Worm (Caenorhabditis elegans) whole organism, late embryonic: ENCODE data around the gene rft-1.

Source experiments
- K02D7.2 ChIP-seq: sonication (generic microtip); optimal IDR thresholded peaks from 2 replicates; lab custom pipeline; 2017; ENCODE audit warnings: mild to moderate bottlenecking, missing genetic modification characterization, missing compliant biosample characterization
- T23F11.4 ChIP-seq: fragments of 200-800 bp; sonication (Bioruptor generic); optimal IDR thresholded peaks from 2 replicates; lab custom pipeline; 2018; ENCODE audit warnings: mild to moderate bottlenecking, missing genetic modification characterization, missing compliant biosample characterization
- Y22D7AL.16 ChIP-seq: sonication (generic microtip); optimal IDR thresholded peaks from 2 replicates; lab custom pipeline; 2016; ENCODE audit warnings: missing genetic modification characterization, missing compliant biosample characterization
- ceh-22 ChIP-seq: sonication (generic microtip); optimal IDR thresholded peaks from 2 replicates; lab custom pipeline; 2017; ENCODE audit warnings: missing biosample characterization, missing genetic modification characterization
- ceh-34 ChIP-seq: sonication (generic microtip); optimal IDR thresholded peaks from 2 replicates; lab custom pipeline; 2016; ENCODE audit warnings: mild to moderate bottlenecking, missing genetic modification characterization, missing compliant biosample characterization
- ceh-48 ChIP-seq: sonication (generic microtip); optimal IDR thresholded peaks from 2 replicates; lab custom pipeline; 2016; ENCODE audit warnings: missing genetic modification characterization, inconsistent platforms, missing compliant biosample characterization
- che-1 ChIP-seq: sonication (generic microtip); optimal IDR thresholded peaks from 2 replicates; lab custom pipeline; 2016; ENCODE audit warnings: mild to moderate bottlenecking, missing genetic modification characterization, missing compliant biosample characterization
- dmd-4 ChIP-seq: sonication (generic microtip); optimal IDR thresholded peaks from 2 replicates; lab custom pipeline; 2016; ENCODE audit warnings: borderline replicate concordance, missing genetic modification characterization, missing compliant biosample characterization
- dve-1 ChIP-seq: sonication (generic microtip); optimal IDR thresholded peaks from 2 replicates; lab custom pipeline; 2017; ENCODE audit warnings: antibody characterized with exemption, mild to moderate bottlenecking, missing genetic modification characterization, missing compliant biosample characterization
- elt-2 ChIP-seq: sonication (generic microtip); optimal IDR thresholded peaks from 2 replicates; lab custom pipeline; 2016; ENCODE audit warnings: missing genetic modification reagents, missing genetic modification characterization, missing compliant biosample characterization
- fax-1 ChIP-seq: sonication (generic microtip); optimal IDR thresholded peaks from 2 replicates; lab custom pipeline; 2016; ENCODE audit warnings: missing genotype, missing genetic modification characterization, missing compliant biosample characterization
- fkh-6 ChIP-seq: sonication (generic microtip); optimal IDR thresholded peaks from 2 replicates; lab custom pipeline; 2016; ENCODE audit warnings: missing genetic modification characterization, missing compliant biosample characterization
- gmeb-2 ChIP-seq: sonication (generic microtip); optimal IDR thresholded peaks from 2 replicates; lab custom pipeline; 2016; ENCODE audit warnings: missing genetic modification characterization, inconsistent platforms, missing compliant biosample characterization
- lim-6 ChIP-seq: sonication (generic microtip); optimal IDR thresholded peaks from 2 replicates; lab custom pipeline; 2016; ENCODE audit warnings: missing genetic modification characterization, missing compliant biosample characterization
- nhr-11 ChIP-seq: fragments of 150-350 bp; optimal IDR thresholded peaks from 2 replicates; lab custom pipeline; 2014; ENCODE audit warnings: missing biosample characterization, missing genetic modification characterization
- npax-4 ChIP-seq: sonication (generic microtip); optimal IDR thresholded peaks from 2 replicates; lab custom pipeline; 2016; ENCODE audit warnings: missing genetic modification characterization, missing compliant biosample characterization
- odd-2 ChIP-seq: sonication (generic microtip); optimal IDR thresholded peaks from 2 replicates; lab custom pipeline; 2017; ENCODE audit warnings: antibody characterized with exemption, mild to moderate bottlenecking, missing genetic modification characterization, missing compliant biosample characterization
- pat-9 ChIP-seq: fragments of 200-800 bp; sonication (Bioruptor generic); optimal IDR thresholded peaks from 2 replicates; lab custom pipeline; 2018; ENCODE audit warnings: mild to moderate bottlenecking, missing genetic modification characterization, moderate library complexity, missing compliant biosample characterization
- pha-4 ChIP-seq: fragments of 150-350 bp; optimal IDR thresholded peaks from 2 replicates; lab custom pipeline; 2018; ENCODE audit warnings: missing biosample characterization, missing genetic modification reagents, missing genetic modification characterization
- pqm-1 ChIP-seq: sonication (generic microtip); optimal IDR thresholded peaks from 2 replicates; lab custom pipeline; 2016; ENCODE audit warnings: missing genetic modification characterization, missing compliant biosample characterization
- sox-2 ChIP-seq: fragments of 200-800 bp; sonication (Bioruptor generic); IDR thresholded peaks from 2 replicates; pipeline ENCODE4 v1.3.6; 2022; ENCODE audit warnings: missing genetic modification reagents, missing genetic modification characterization, missing compliant biosample characterization
- sox-4 ChIP-seq: sonication (generic microtip); optimal IDR thresholded peaks from 2 replicates; lab custom pipeline; 2017; ENCODE audit warnings: mild to moderate bottlenecking, missing genetic modification characterization, inconsistent platforms, missing compliant biosample characterization
- unc-3 ChIP-seq, 2 experiments: fragments of 200-800 bp in 1 of 2; sonication (Bioruptor generic) in 1 of 2; sonication (generic microtip) in 1 of 2; conservative IDR thresholded peaks in 1 of 2; optimal IDR thresholded peaks in 1 of 2; 2 replicates each; pipeline versions ENCODE4 v1.3.6 to Lab custom; 2016 to 2022; ENCODE audit warnings: missing compliant biosample characterization in 2 of 2, missing genetic modification characterization in 2 of 2, missing genetic modification reagents in 1 of 2
- unc-42 ChIP-seq: sonication (generic microtip); optimal IDR thresholded peaks from 2 replicates; lab custom pipeline; 2016; ENCODE audit warnings: missing genotype, missing genetic modification characterization, missing compliant biosample characterization
- unc-55 ChIP-seq: sonication (generic microtip); optimal IDR thresholded peaks from 2 replicates; lab custom pipeline; 2017; ENCODE audit warnings: missing biosample characterization, missing genetic modification reagents, missing genetic modification characterization
- unc-86 ChIP-seq: sonication (generic microtip); optimal IDR thresholded peaks from 2 replicates; lab custom pipeline; 2016; ENCODE audit warnings: missing genetic modification characterization, missing compliant biosample characterization

rft-1 gene

DNA sequence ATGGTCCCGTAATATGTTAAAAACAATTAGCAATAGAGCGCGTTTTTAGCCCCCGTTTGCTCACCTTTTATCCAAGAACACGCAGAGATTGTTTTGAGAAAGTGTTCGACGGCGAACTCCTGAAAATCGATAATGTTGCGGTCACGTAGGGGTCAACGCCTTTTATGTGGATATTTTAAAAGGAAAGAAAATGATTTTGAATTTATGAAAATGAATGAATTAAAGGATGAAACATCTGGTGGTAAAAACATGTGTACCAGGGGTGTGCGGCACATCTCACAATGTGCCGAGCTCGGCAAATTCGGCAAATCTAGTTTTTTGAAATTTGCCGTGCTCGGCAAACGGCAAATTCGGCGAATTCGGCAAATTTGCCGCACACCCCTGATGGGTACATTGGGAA lies 42.9 kb downstream of the rft-1 start, which contains the start of gene F13A2.4:
Gene F13A2.4, minus strand, starts transcription at position 101 of the 400 bp plus-strand sequence.
- TF ChIP-seq nhr-11 (no peak), lim-6 (tag; lab: Kevin White, UChicago) (no peak), K02D7.2 (tag; lab: Kevin White, UChicago) (no peak), dmd-4 (tag; lab: Kevin White, UChicago) (no peak), sox-4 (tag; lab: Kevin White, UChicago) (no peak)
- TF ChIP-seq, all 69 proteins: peak for 0

ce11 chrV:4398884-4399283 lies 44.1 kb downstream of the rft-1 start:
- no peak for TF ChIP-seq unc-86 (tag; lab: Kevin White, UChicago)
- no peak for TF ChIP-seq npax-4 (tag; lab: Kevin White, UChicago)
- TF ChIP-seq pat-9 (tag; lab: Kevin White, UChicago) = no peak

DNA sequence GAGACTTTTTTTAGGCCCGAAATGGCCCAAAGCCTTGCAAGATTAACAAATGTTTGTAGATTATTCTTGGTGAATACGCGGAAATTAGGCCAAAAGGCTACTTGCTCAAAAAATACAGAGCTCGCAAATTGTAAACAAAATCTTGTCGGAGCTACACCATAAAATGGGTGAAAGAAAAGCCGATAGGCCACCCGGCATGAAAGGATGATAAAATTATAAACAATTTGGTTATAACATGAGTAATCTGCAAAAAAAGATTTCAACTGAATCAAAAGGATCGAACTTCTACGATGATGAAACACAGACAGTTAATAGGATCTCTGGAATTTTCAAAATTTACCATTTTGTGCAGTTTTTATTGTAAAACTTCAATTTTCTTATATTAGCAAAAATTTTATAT lies 44.9 kb downstream of the rft-1 start:
- TF ChIP-seq fkh-6 (no peak), nhr-11 (no peak), Y22D7AL.16 (tag; lab: Kevin White, UChicago) (no peak), elt-2 (tag; lab: Kevin White, UChicago) (no peak), gmeb-2 (tag; lab: Kevin White, UChicago) (no peak), unc-55 (GFP tag; lab: Kevin White, UChicago) (no peak), T23F11.4 (no peak), pqm-1 (no peak), dve-1 (no peak), che-1 (no peak), ceh-22 (tag; lab: Kevin White, UChicago) (no peak)

DNA sequence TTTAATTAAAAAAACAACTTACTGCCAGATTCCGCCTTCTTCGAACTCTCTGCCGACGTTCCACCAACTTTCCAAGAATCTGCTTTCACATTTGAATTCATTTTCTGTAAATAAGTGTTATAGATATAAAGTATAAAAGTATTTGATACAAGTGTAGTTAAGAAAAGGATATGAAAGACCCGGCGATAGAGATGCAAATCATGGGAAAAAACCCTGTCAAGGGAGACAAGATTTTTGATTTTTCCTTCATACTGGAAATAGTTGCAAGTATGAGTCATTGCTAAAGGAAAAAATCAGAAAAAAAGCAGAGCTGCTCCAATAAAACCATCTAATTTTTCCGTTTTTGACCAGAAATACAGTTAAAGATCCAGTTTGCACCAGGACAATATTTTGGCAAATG lies 46.8 kb downstream of the rft-1 start, which contains the start of gene F13A2.3:
Gene F13A2.3, minus strand, starts transcription at position 101 of the 400 bp plus-strand sequence.
- TF ChIP-seq sox-2 (GFP tag; lab: Robert Waterston, UW) (no peak), ceh-34 (tag; lab: Kevin White, UChicago) (no peak), pha-4 (tag; lab: Kevin White, UChicago) (no peak), gmeb-2 (tag; lab: Kevin White, UChicago) (no peak), fax-1 (no peak), unc-42 (tag; lab: Kevin White, UChicago) (no peak), unc-3 (GFP tag; conservative IDR thresholded peaks at IDR 0.05; lab: Robert Waterston, UW) (no peak), unc-3 (tag; optimal IDR thresholded peaks at IDR 0.05; lab: Kevin White, UChicago) (no peak), ceh-48 (tag; lab: Kevin White, UChicago) (no peak), odd-2 (no peak)
